Fruit fly (Drosophila melanogaster) whole organism, pupa: Measurements from ENCODE around the gene Cad89D.

Experiments
- CG10348 ChIP-seq: fragments of 200-800 bp; sonication (Bioruptor generic); IDR thresholded peaks from 2 replicates; pipeline ENCODE4 v1.3.6; 2022; ENCODE audit warnings: missing biosample characterization, missing genetic modification characterization
- CG12605 ChIP-seq: fragments of 200-800 bp; sonication (Bioruptor generic); IDR thresholded peaks from 2 replicates; pipeline ENCODE4 v1.3.6; 2022; ENCODE audit warnings: missing biosample characterization, missing genetic modification characterization
- CG13204 ChIP-seq: fragments of 200-800 bp; sonication (Bioruptor generic); optimal IDR thresholded peaks from 2 replicates; lab custom pipeline; 2018; ENCODE audit warnings: missing biosample characterization, mild to moderate bottlenecking, missing genetic modification characterization, moderate library complexity
- CG14655 ChIP-seq: fragments of 200-800 bp; sonication (Bioruptor generic); optimal IDR thresholded peaks from 3 replicates; lab custom pipeline; 2017; ENCODE audit warnings: mild to moderate bottlenecking, missing biosample characterization, missing genetic modification reagents, missing genetic modification characterization
- CG15710 ChIP-seq: fragments of 200-800 bp; sonication (Bioruptor generic); optimal IDR thresholded peaks from 2 replicates; lab custom pipeline; 2018; ENCODE audit warnings: missing biosample characterization, mild to moderate bottlenecking, missing genetic modification characterization, moderate library complexity
- CG17806 ChIP-seq: fragments of 200-800 bp; sonication (Bioruptor generic); optimal IDR thresholded peaks from 2 replicates; lab custom pipeline; 2018; ENCODE audit warnings: missing biosample characterization, mild to moderate bottlenecking, missing genetic modification characterization, moderate library complexity
- CG32121 ChIP-seq: fragments of 200-800 bp; sonication (Bioruptor generic); IDR thresholded peaks from 2 replicates; pipeline ENCODE4 v1.3.6; 2022; ENCODE audit warnings: missing biosample characterization, missing genetic modification characterization
- CG34367 ChIP-seq: fragments of 200-800 bp; sonication (Bioruptor generic); optimal IDR thresholded peaks from 2 replicates; lab custom pipeline; 2018; ENCODE audit warnings: missing biosample characterization, mild to moderate bottlenecking, missing genetic modification characterization
- CG4496 ChIP-seq: fragments of 200-800 bp; sonication (Bioruptor generic); IDR thresholded peaks from 3 replicates; pipeline ENCODE4 v1.3.6; 2022; ENCODE audit warnings: missing biosample characterization, missing genetic modification characterization
- CG8159 ChIP-seq: fragments of 200-800 bp; sonication (Bioruptor generic); optimal IDR thresholded peaks from 3 replicates; lab custom pipeline; 2018; ENCODE audit warnings: missing biosample characterization, mild to moderate bottlenecking, missing genetic modification characterization, moderate library complexity
- CG8301 ChIP-seq: fragments of 200-800 bp; sonication (Bioruptor generic); optimal IDR thresholded peaks from 2 replicates; lab custom pipeline; 2018; ENCODE audit warnings: missing biosample characterization, mild to moderate bottlenecking, missing genetic modification characterization
- CG9948 ChIP-seq: fragments of 200-800 bp; sonication (Bioruptor generic); optimal IDR thresholded peaks from 2 replicates; lab custom pipeline; 2018; ENCODE audit warnings: missing biosample characterization, mild to moderate bottlenecking, missing genetic modification characterization, moderate library complexity
- D1 ChIP-seq: fragments of 200-800 bp; sonication (Bioruptor generic); optimal IDR thresholded peaks from 2 replicates; lab custom pipeline; 2018; ENCODE audit warnings: missing biosample characterization, mild to moderate bottlenecking, missing genetic modification characterization, moderate library complexity
- EcR ChIP-seq: fragments of 200-800 bp; sonication (Bioruptor generic); optimal IDR thresholded peaks from 3 replicates; lab custom pipeline; 2019; ENCODE audit warnings: missing biosample characterization, missing genetic modification characterization, mild to moderate bottlenecking, moderate library complexity, missing genetic modification reagents
- Ets98B ChIP-seq: fragments of 200-800 bp; sonication (Bioruptor generic); IDR thresholded peaks from 2 replicates; pipeline ENCODE4 v1.3.6; 2022; ENCODE audit warnings: missing biosample characterization, missing genetic modification characterization
- Pif1A ChIP-seq: fragments of 200-800 bp; sonication (Bioruptor generic); optimal IDR thresholded peaks from 3 replicates; lab custom pipeline; 2016; ENCODE audit warnings: missing biosample characterization, missing genetic modification characterization
- Pif1B ChIP-seq: fragments of 200-800 bp; sonication (Bioruptor generic); optimal IDR thresholded peaks from 3 replicates; lab custom pipeline; 2016; ENCODE audit warnings: missing biosample characterization, missing genetic modification characterization
- Snoo ChIP-seq: fragments of 200-800 bp; sonication (Bioruptor generic); optimal IDR thresholded peaks from 3 replicates; lab custom pipeline; 2017; ENCODE audit warnings: missing biosample characterization, mild to moderate bottlenecking, missing genetic modification characterization, inconsistent platforms
- fd96Ca ChIP-seq: fragments of 200-800 bp; sonication (Bioruptor generic); IDR thresholded peaks from 3 replicates; pipeline ENCODE4 v1.3.6; 2022; ENCODE audit warnings: missing biosample characterization, missing genetic modification characterization
- gl ChIP-seq: fragments of 200-800 bp; sonication (Bioruptor generic); optimal IDR thresholded peaks from 2 replicates; lab custom pipeline; 2018; ENCODE audit warnings: missing biosample characterization, mild to moderate bottlenecking, missing genetic modification characterization
- rn ChIP-seq: fragments of 200-800 bp; sonication (Bioruptor generic); IDR thresholded peaks from 2 replicates; pipeline ENCODE4 v1.3.6; 2022; ENCODE audit warnings: missing biosample characterization, missing genetic modification characterization

Gene Cad89D

dm6 chr3R:16441367-16441923 is 53.8 kb downstream of the Cad89D start, which contains the start of gene ema:
Gene ema (minus strand): TSS chr3R:16441661.
- no peak for TF ChIP-seq CG9948 (tag; lab: Kevin White, UChicago)
- 0 out of 2 replicates have a peak, but pooled peaks have one; percentile 18 for TF ChIP-seq CG32121 (GFP tag; lab: Robert Waterston, UW)
- TF ChIP-seq Snoo, result no peak
- TF ChIP-seq CG17806 (tag; lab: Kevin White, UChicago), result no peak
- peak; percentile 36; the same call in 1 of the 2 replicates for TF ChIP-seq Ets98B (GFP tag; lab: Robert Waterston, UW)
- TF ChIP-seq CG13204, result no peak
- no peak for TF ChIP-seq CG12605 (GFP tag; lab: Robert Waterston, UW)
- no peak for TF ChIP-seq CG4496 (GFP tag; lab: Robert Waterston, UW)
- TF ChIP-seq gl (tag; lab: Kevin White, UChicago), result no peak

- TF ChIP-seq rn (no peak), CG10348 (no peak), Ets98B (GFP tag; lab: Robert Waterston, UW) (no peak), Pif1A (no peak), CG4496 (GFP tag; lab: Robert Waterston, UW) (no peak), CG13204 (no peak), CG17806 (tag; lab: Kevin White, UChicago) (no peak), EcR (GFP tag; lab: Kevin White, UChicago) (no peak), CG32121 (GFP tag; lab: Robert Waterston, UW) (no peak)
Measured at dm6 chr3R:16436374-16437037, 58.7 kb downstream of the Cad89D start, which contains the start of gene mRpS33. Gene mRpS33 (minus strand): TSS chr3R:16436597.

dm6 chr3R:16434599-16434998 is 60.6 kb downstream of the Cad89D start, which contains the start of gene CG14881:
Gene CG14881 (plus strand): TSS chr3R:16434899.
- TF ChIP-seq CG8301, result no peak
- TF ChIP-seq CG17806 (tag; lab: Kevin White, UChicago), result no peak
- no peak for TF ChIP-seq EcR (GFP tag; lab: Kevin White, UChicago)
- TF ChIP-seq CG9948 (tag; lab: Kevin White, UChicago), result no peak
- TF ChIP-seq CG34367, result no peak
- no peak for TF ChIP-seq CG12605 (GFP tag; lab: Robert Waterston, UW)
- no peak for TF ChIP-seq CG10348
- TF ChIP-seq CG32121 (GFP tag; lab: Robert Waterston, UW), result no peak
- no peak for TF ChIP-seq CG8159
- no peak for TF ChIP-seq D1 (tag; lab: Kevin White, UChicago)
- no peak for TF ChIP-seq Pif1A
- TF ChIP-seq Snoo, result no peak
- TF ChIP-seq CG14655 (GFP tag; lab: Kevin White, UChicago), result no peak
- no peak for TF ChIP-seq CG15710 (tag; lab: Kevin White, UChicago)
- TF ChIP-seq Pif1B, result no peak
- TF ChIP-seq gl (tag; lab: Kevin White, UChicago), result no peak
- no peak for TF ChIP-seq rn
- TF ChIP-seq fd96Ca (GFP tag; lab: Robert Waterston, UW), result no peak
- no peak for TF ChIP-seq Ets98B (GFP tag; lab: Robert Waterston, UW)
- TF ChIP-seq, all 21 proteins: peak for 0
